Worm (Caenorhabditis elegans): Measurements from ENCODE around the gene C35B1.2.

ce11 chrIV:4117432-4117831 is 31.4 kb downstream of the C35B1.2 start, which contains the start of gene drd-50:
- TF ChIP-seq him-1 (tag; optimal IDR thresholded peaks at IDR 0.05) (no peak), W03F9.2 (tag; optimal IDR thresholded peaks at IDR 0.05) (no peak), dao-5 (tag; optimal IDR thresholded peaks at IDR 0.05) (no peak)

Data from whole organism, L4/young adult.